Fruit fly (Drosophila melanogaster) whole organism, prepupa: ENCODE results near the gene Kdm3.
A peak's percentile ranks its signal among the peaks of the same experiment; 100 is the strongest.

Source experiments
- Blimp-1 ChIP-seq: fragments of 200-800 bp; sonication (Bioruptor generic); optimal IDR thresholded peaks from 3 replicates; lab custom pipeline; 2017; ENCODE audit warnings: missing biosample characterization, missing genetic modification characterization, mild to moderate bottlenecking, moderate library complexity, missing genetic modification reagents
- CG10669 ChIP-seq: fragments of 200-800 bp; sonication (Bioruptor generic); optimal IDR thresholded peaks from 3 replicates; lab custom pipeline; 2018; ENCODE audit warnings: missing biosample characterization, mild to moderate bottlenecking, missing genetic modification characterization, moderate library complexity
- CG11294 ChIP-seq: fragments of 200-800 bp; sonication (Bioruptor generic); IDR thresholded peaks from 2 replicates; pipeline ENCODE4 v1.3.6; 2022; ENCODE audit warnings: missing biosample characterization, missing genetic modification characterization
- CG11902 ChIP-seq: fragments of 200-800 bp; sonication (Bioruptor generic); optimal IDR thresholded peaks from 3 replicates; lab custom pipeline; 2016; ENCODE audit warnings: missing biosample characterization, missing genetic modification characterization
- CG15336 ChIP-seq: fragments of 200-800 bp; sonication (Bioruptor generic); IDR thresholded peaks from 2 replicates; pipeline ENCODE4 v1.3.6; 2022; ENCODE audit warnings: missing biosample characterization, missing genetic modification characterization
- CG16779 ChIP-seq: fragments of 200-800 bp; sonication (Bioruptor generic); optimal IDR thresholded peaks from 3 replicates; lab custom pipeline; 2017; ENCODE audit warnings: missing biosample characterization, mild to moderate bottlenecking, missing genetic modification characterization
- CG3032 ChIP-seq: fragments of 200-800 bp; optimal IDR thresholded peaks from 2 replicates; lab custom pipeline; 2019; ENCODE audit warnings: missing biosample characterization, mild to moderate bottlenecking, missing genetic modification characterization, moderate library complexity
- CG31627 ChIP-seq: fragments of 200-800 bp; sonication (Bioruptor generic); optimal IDR thresholded peaks from 3 replicates; lab custom pipeline; 2016; ENCODE audit warnings: missing biosample characterization, missing genetic modification characterization
- CG34406 ChIP-seq: fragments of 200-800 bp; sonication (Bioruptor generic); optimal IDR thresholded peaks from 3 replicates; lab custom pipeline; 2016; ENCODE audit warnings: missing biosample characterization, missing genetic modification characterization
- CG3919 ChIP-seq: fragments of 200-800 bp; sonication (Bioruptor generic); optimal IDR thresholded peaks from 3 replicates; lab custom pipeline; 2016; ENCODE audit warnings: missing biosample characterization, missing genetic modification characterization
- CG4318 ChIP-seq: fragments of 200-800 bp; sonication (Bioruptor generic); optimal IDR thresholded peaks from 3 replicates; lab custom pipeline; 2017; ENCODE audit warnings: missing biosample characterization, mild to moderate bottlenecking, missing genetic modification characterization
- CG6163 ChIP-seq: fragments of 200-800 bp; sonication (Bioruptor generic); IDR thresholded peaks from 3 replicates; pipeline ENCODE4 v1.3.6; 2022; ENCODE audit warnings: missing biosample characterization, missing genetic modification characterization
- CG6854 ChIP-seq: fragments of 200-800 bp; sonication (Bioruptor generic); optimal IDR thresholded peaks from 2 replicates; lab custom pipeline; 2017; ENCODE audit warnings: missing biosample characterization, mild to moderate bottlenecking, missing genetic modification characterization
- CG8119 ChIP-seq: fragments of 200-800 bp; sonication (Bioruptor generic); IDR thresholded peaks from 3 replicates; pipeline ENCODE4 v1.3.6; 2022; ENCODE audit warnings: missing biosample characterization, missing genetic modification characterization
- CG9139 ChIP-seq: fragments of 200-800 bp; sonication (Bioruptor generic); optimal IDR thresholded peaks from 3 replicates; lab custom pipeline; 2017; ENCODE audit warnings: missing biosample characterization, mild to moderate bottlenecking, missing genetic modification characterization
- Eip75B ChIP-seq: fragments of 200-800 bp; sonication (Bioruptor generic); optimal IDR thresholded peaks from 3 replicates; lab custom pipeline; 2016; ENCODE audit warnings: missing biosample characterization, missing genetic modification characterization
- Eip78C ChIP-seq: fragments of 200-800 bp; sonication (Bioruptor generic); peaks from one replicate; lab custom pipeline; 2016; ENCODE audit warnings: missing biosample characterization, missing genetic modification characterization
- Ets96B ChIP-seq: fragments of 200-800 bp; optimal IDR thresholded peaks from 2 replicates; lab custom pipeline; 2019; ENCODE audit warnings: missing biosample characterization, mild to moderate bottlenecking, missing genetic modification characterization, moderate library complexity
- Gug ChIP-seq: fragments of 200-800 bp; sonication (Bioruptor generic); IDR thresholded peaks from 2 replicates; pipeline ENCODE4 v1.3.6; 2022; ENCODE audit warnings: missing biosample characterization, missing genetic modification characterization
- Hr38 ChIP-seq: sonication (Bioruptor generic); optimal IDR thresholded peaks from 2 replicates; lab custom pipeline; 2016; ENCODE audit warnings: missing biosample characterization, missing genetic modification characterization
- Hr39 ChIP-seq: fragments of 200-800 bp; sonication (Bioruptor generic); optimal IDR thresholded peaks from 2 replicates; lab custom pipeline; 2016; ENCODE audit warnings: missing biosample characterization, missing genetic modification characterization
- Hr4 ChIP-seq: fragments of 200-800 bp; sonication (Bioruptor generic); optimal IDR thresholded peaks from 3 replicates; lab custom pipeline; 2016; ENCODE audit warnings: missing biosample characterization, missing genetic modification characterization
- Lpt ChIP-seq: fragments of 200-800 bp; sonication (Bioruptor generic); optimal IDR thresholded peaks from 3 replicates; lab custom pipeline; 2016; ENCODE audit warnings: missing biosample characterization, missing genetic modification characterization
- Met ChIP-seq: fragments of 200-800 bp; sonication (Bioruptor generic); optimal IDR thresholded peaks from 3 replicates; lab custom pipeline; 2016; ENCODE audit warnings: missing biosample characterization, missing genetic modification characterization
- OdsH ChIP-seq: fragments of 200-800 bp; sonication (Bioruptor generic); optimal IDR thresholded peaks from 3 replicates; lab custom pipeline; 2016; ENCODE audit warnings: missing biosample characterization, missing genetic modification characterization
- Smox ChIP-seq: fragments of 200-800 bp; sonication (Bioruptor generic); optimal IDR thresholded peaks from 3 replicates; lab custom pipeline; 2016; ENCODE audit warnings: missing biosample characterization, missing genetic modification characterization
- Sox14 ChIP-seq: fragments of 200-800 bp; sonication (Bioruptor generic); optimal IDR thresholded peaks from 3 replicates; lab custom pipeline; 2016; ENCODE audit warnings: missing biosample characterization, missing genetic modification characterization
- Sox15 ChIP-seq: fragments of 200-800 bp; sonication (Bioruptor generic); optimal IDR thresholded peaks from 3 replicates; lab custom pipeline; 2016; ENCODE audit warnings: missing biosample characterization, missing genetic modification characterization
- achi ChIP-seq: fragments of 200-800 bp; sonication (Bioruptor generic); optimal IDR thresholded peaks from 3 replicates; lab custom pipeline; 2016; ENCODE audit warnings: missing biosample characterization, missing genetic modification characterization
- cyc ChIP-seq: fragments of 200-800 bp; sonication (Bioruptor generic); optimal IDR thresholded peaks from 3 replicates; lab custom pipeline; 2016; ENCODE audit warnings: missing biosample characterization, missing genetic modification characterization
- dsx ChIP-seq: fragments of 200-800 bp; optimal IDR thresholded peaks from 3 replicates; lab custom pipeline; 2019; ENCODE audit warnings: missing biosample characterization, mild to moderate bottlenecking, missing genetic modification characterization, moderate library complexity; ENCODE audit not compliant: poor library complexity, severe bottlenecking
- eg ChIP-seq: fragments of 200-800 bp; sonication (Bioruptor generic); IDR thresholded peaks from 3 replicates; pipeline ENCODE4 v1.3.6; 2022; ENCODE audit warnings: missing biosample characterization, missing genetic modification characterization
- esn ChIP-seq: fragments of 200-800 bp; sonication (Bioruptor generic); optimal IDR thresholded peaks from 2 replicates; lab custom pipeline; 2016; ENCODE audit warnings: missing biosample characterization, mild to moderate bottlenecking, missing genetic modification characterization, moderate library complexity
- fd59A ChIP-seq: fragments of 200-800 bp; sonication (Bioruptor generic); optimal IDR thresholded peaks from 2 replicates; lab custom pipeline; 2017; ENCODE audit warnings: missing biosample characterization, mild to moderate bottlenecking, missing genetic modification characterization, missing genetic modification reagents
- fkh ChIP-seq: fragments of 200-800 bp; sonication (Bioruptor generic); optimal IDR thresholded peaks from 3 replicates; lab custom pipeline; 2017; ENCODE audit warnings: missing biosample characterization, mild to moderate bottlenecking, missing genetic modification characterization, moderate library complexity
- lz ChIP-seq: fragments of 200-800 bp; sonication (Bioruptor generic); optimal IDR thresholded peaks from 3 replicates; lab custom pipeline; 2016; ENCODE audit warnings: missing biosample characterization, missing genetic modification characterization
- pdm3 ChIP-seq: fragments of 200-800 bp; sonication (Bioruptor generic); optimal IDR thresholded peaks from 3 replicates; lab custom pipeline; 2016; ENCODE audit warnings: missing biosample characterization, missing genetic modification characterization
- spab ChIP-seq: fragments of 200-800 bp; sonication (Bioruptor generic); optimal IDR thresholded peaks from 2 replicates; lab custom pipeline; 2017; ENCODE audit warnings: missing biosample characterization, mild to moderate bottlenecking, missing genetic modification characterization, missing genetic modification reagents
- ss ChIP-seq, 2 experiments: fragments of 200-800 bp; sonication (Bioruptor generic); optimal IDR thresholded peaks; 2 replicates in 1 of 2; 3 replicates in 1 of 2; lab custom pipeline; 2017 to 2018; ENCODE audit warnings: mild to moderate bottlenecking in 2 of 2, missing biosample characterization in 2 of 2, missing genetic modification characterization in 2 of 2, moderate library complexity in 1 of 2
- svp ChIP-seq: fragments of 200-800 bp; sonication (Bioruptor generic); peaks from one replicate; lab custom pipeline; 2016; ENCODE audit warnings: missing biosample characterization, missing genetic modification characterization
- topi ChIP-seq: fragments of 200-800 bp; sonication (Bioruptor generic); optimal IDR thresholded peaks from 3 replicates; lab custom pipeline; 2016; ENCODE audit warnings: missing biosample characterization, missing genetic modification characterization

The Kdm3 gene

DNA sequence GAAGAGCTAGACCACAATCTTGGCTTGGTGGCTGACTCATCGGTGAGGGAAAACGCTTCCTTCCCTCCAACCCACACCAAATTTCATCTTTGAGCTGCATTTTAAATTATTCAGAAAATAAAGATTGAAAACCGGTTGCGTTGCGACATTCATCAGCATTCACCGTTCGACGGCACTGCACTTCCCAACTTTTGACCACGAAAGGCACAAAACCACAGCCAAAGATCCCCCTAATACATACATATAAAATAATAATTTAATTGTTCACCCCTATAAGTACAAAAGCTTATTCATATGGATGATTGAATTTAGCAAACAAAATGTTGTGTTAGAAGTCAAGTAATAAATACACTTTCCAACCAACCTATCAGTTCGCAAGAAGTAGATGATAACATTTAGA, 16.6 kb upstream of the Kdm3 start:
- TF ChIP-seq CG3919 (GFP tag; lab: Kevin White, UChicago) (no peak), svp (GFP tag; lab: Kevin White, UChicago) (peak; percentile 65)

DNA sequence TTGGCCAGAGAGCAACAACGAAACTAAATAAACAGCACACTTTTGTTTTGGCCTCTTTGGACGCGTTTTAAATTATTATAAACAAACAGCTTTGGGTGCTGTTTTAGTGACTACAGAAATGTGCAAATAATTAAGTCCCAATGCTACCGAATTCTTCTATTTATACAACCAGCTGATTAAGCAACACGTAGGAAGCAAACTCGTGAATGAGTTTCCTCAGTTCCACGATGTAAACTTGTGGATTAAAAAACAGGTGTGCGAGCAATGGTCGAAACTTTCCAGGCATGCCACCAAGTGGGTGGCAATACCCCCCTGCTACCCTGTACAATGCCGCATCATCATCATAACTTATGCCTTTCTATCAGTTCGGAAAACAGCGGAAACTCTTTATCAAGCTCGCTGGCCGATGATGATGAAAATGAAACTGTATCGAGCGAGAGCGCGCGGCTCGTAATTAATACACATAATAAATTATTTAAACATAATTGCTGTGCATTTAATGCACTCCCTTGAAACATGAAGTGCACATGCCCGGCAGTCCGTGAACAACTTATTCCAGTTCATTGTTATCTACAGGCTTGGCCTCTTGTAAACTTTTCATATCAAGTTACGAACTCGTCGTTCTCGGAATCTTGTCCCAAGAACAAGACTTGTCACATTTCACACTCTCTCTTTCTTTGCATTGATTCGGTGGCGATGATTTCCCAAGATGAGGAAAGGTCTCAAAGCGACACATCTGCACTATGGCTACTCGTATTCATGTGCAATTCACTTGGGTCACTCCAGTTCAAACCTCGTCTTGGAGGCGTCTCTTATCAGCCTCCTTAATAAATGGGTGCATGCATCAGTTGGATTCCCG, 15.4 kb upstream of the Kdm3 start:
- TF ChIP-seq fd59A (GFP tag; lab: Kevin White, UChicago), result no peak
- peak; percentile 56 for TF ChIP-seq Eip78C
- peak; percentile 7 for TF ChIP-seq Eip75B (GFP tag; lab: Kevin White, UChicago)
- peak; percentile 94 for TF ChIP-seq svp (GFP tag; lab: Kevin White, UChicago)
- 0 out of 3 replicates have a peak, but pooled peaks have one; percentile 19 for TF ChIP-seq eg
- TF ChIP-seq Hr39, result no peak
- 0 out of 3 replicates have a peak, but pooled peaks have one; percentile 27 for TF ChIP-seq CG6163 (GFP tag; lab: Robert Waterston, UW)

DNA sequence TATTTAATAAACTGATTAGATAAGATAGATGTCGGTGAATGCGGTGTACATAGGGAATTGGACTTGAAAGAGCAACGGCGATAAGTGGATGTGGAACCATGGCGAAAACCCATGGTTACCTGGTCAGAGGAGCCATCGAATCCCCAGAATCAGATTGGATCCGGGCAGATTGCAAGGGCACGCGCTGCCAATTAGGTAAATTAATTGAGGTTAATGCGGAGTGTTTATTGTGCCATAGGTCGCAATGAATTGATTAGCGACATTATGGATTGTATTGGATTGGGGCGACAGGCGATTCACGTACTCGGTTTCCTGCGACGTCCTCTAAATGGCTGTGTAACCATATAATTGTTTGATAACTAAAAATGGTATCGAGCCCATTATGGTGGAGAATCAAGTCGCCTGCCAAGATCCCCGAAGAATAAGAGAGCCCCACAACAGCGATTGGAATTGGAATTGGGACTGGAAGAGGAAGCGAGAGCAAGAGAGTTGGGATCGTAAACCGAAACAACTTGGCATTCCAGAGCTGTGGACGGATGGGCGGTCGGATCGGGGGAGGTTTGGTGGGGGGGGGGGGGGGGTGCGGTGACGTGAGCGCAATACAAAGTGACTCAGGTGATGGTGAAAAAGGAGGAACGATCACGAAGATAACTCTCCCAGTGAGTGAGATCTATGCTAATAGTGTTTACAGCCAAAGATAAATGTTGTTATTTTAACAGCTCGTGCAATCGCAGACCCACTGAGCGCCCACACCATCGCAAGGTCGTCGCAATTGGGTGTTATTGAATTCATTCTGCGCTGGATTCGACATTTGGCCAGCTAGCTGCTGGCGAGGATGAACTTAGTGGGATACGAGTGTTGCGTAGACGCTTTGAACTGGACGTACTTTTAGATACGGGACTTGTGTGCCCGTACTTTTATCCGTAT, 14.1 kb upstream of the Kdm3 start:
- TF ChIP-seq svp (GFP tag; lab: Kevin White, UChicago), result peak; percentile 82
- TF ChIP-seq ss (GFP tag; optimal IDR thresholded peaks at IDR 0.05; lab: Kevin White, UChicago), result peak in 1 of 2 experiments; percentile 16
- TF ChIP-seq Eip78C, result peak; percentile 52
- peak; percentile 68 for TF ChIP-seq dsx (GFP tag; lab: Kevin White, UChicago)
- no peak for TF ChIP-seq CG4318 (GFP tag; lab: Kevin White, UChicago)
- peak; percentile 43 for TF ChIP-seq fkh (GFP tag; lab: Kevin White, UChicago)
- TF ChIP-seq fd59A (GFP tag; lab: Kevin White, UChicago), result no peak

DNA sequence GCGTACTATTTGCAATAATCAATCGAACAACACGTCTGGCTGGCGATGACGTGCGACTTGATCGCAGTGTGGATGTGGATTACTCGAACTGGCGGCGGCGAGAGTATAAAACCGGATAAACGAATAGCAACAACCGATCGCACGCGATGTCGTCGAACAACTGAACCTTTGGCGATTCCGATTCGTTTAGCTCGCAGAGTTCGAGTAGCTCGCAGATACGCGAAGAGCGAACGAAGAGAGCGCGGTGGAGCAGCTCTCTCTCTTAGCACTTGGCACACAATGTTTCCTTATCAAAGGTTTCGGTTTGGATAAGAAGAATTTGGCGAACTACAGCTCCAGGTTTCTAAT, 13.4 kb upstream of the Kdm3 start, which contains the start of gene RhoL:
RhoL (minus strand) TSS at position 166 of the 348 bp plus-strand sequence.
- TF ChIP-seq CG9139 (GFP tag; lab: Kevin White, UChicago), result no peak
- TF ChIP-seq achi (GFP tag; lab: Kevin White, UChicago), result no peak
- TF ChIP-seq spab, result no peak
- TF ChIP-seq CG11902 (GFP tag; lab: Kevin White, UChicago), result no peak
- TF ChIP-seq CG3032 (tag; lab: Kevin White, UChicago), result peak; percentile 11
- TF ChIP-seq Met, result no peak
- no peak for TF ChIP-seq cyc
- no peak for TF ChIP-seq topi (GFP tag; lab: Kevin White, UChicago)
- TF ChIP-seq CG10669 (GFP tag; lab: Kevin White, UChicago), result no peak
- no peak for TF ChIP-seq OdsH
- TF ChIP-seq dsx (GFP tag; lab: Kevin White, UChicago), result peak; percentile 90
- no peak for TF ChIP-seq CG4318 (GFP tag; lab: Kevin White, UChicago)
- TF ChIP-seq CG15336, result peak; percentile 45; the same call in 1 of the 2 replicates
- peak; percentile 37 for TF ChIP-seq fkh (GFP tag; lab: Kevin White, UChicago)
- no peak; the same call in 2 of the 3 replicates for TF ChIP-seq eg
- no peak for TF ChIP-seq lz (GFP tag; lab: Kevin White, UChicago)
- TF ChIP-seq Hr38 (GFP tag; lab: Kevin White, UChicago), result no peak
- no peak for TF ChIP-seq Sox15 (GFP tag; lab: Kevin White, UChicago)
- TF ChIP-seq Hr4, result no peak
- peak; percentile 28 for TF ChIP-seq Sox14
- no peak for TF ChIP-seq CG11294 (GFP tag; lab: Robert Waterston, UW)
- peak; percentile 47 for TF ChIP-seq esn (GFP tag; lab: Kevin White, UChicago)
- TF ChIP-seq Gug (GFP tag; lab: Robert Waterston, UW), result no peak
- peak; percentile 81 for TF ChIP-seq Eip78C
- no peak for TF ChIP-seq CG34406 (GFP tag; lab: Kevin White, UChicago)
- TF ChIP-seq pdm3, result no peak
- peak; percentile 21 to 40 for TF ChIP-seq ss (GFP tag; optimal IDR thresholded peaks at IDR 0.05; lab: Kevin White, UChicago)
- TF ChIP-seq CG31627 (GFP tag; lab: Kevin White, UChicago), result no peak
- no peak for TF ChIP-seq Smox
- TF ChIP-seq CG16779 (tag; lab: Kevin White, UChicago), result no peak
- TF ChIP-seq Lpt, result peak; percentile 28
- TF ChIP-seq CG6854 (GFP tag; lab: Kevin White, UChicago), result peak; percentile 62
- no peak for TF ChIP-seq CG3919 (GFP tag; lab: Kevin White, UChicago)
- TF ChIP-seq CG8119 (GFP tag; lab: Robert Waterston, UW), result peak; percentile 43; the same call in 2 of the 3 replicates
- TF ChIP-seq Ets96B (tag; lab: Kevin White, UChicago), result peak; percentile 10
- TF ChIP-seq Blimp-1 (GFP tag; lab: Kevin White, UChicago), result no peak
